Worm (Caenorhabditis elegans): ENCODE data around the gene T10G3.1.

ce11 chrV:13511618-13512017 lies 38.1 kb upstream of the T10G3.1 start, which contains the start of gene avr-15:
- no peak for TF ChIP-seq egl-27 (tag; optimal IDR thresholded peaks at IDR 0.05)
- TF ChIP-seq elt-3 (tag; optimal IDR thresholded peaks at IDR 0.05), result no peak
- TF ChIP-seq unc-62 (GFP tag; optimal IDR thresholded peaks at IDR 0.05), result no peak
- no peak for TF ChIP-seq pqm-1 (tag; optimal IDR thresholded peaks at IDR 0.05)
- TF ChIP-seq lsy-12 (tag; optimal IDR thresholded peaks at IDR 0.05), result no peak
- no peak for TF ChIP-seq egl-5 (tag; optimal IDR thresholded peaks at IDR 0.05)
- TF ChIP-seq nhr-25 (tag; optimal IDR thresholded peaks at IDR 0.05), result no peak
- no peak for TF ChIP-seq sea-2 (GFP tag; optimal IDR thresholded peaks at IDR 0.05)
- TF ChIP-seq pha-4 (tag; optimal IDR thresholded peaks at IDR 0.05), result no peak
- no peak for TF ChIP-seq tbx-2 (tag; optimal IDR thresholded peaks at IDR 0.05)
- TF ChIP-seq fos-1 (tag; optimal IDR thresholded peaks at IDR 0.05), result no peak
- no peak for TF ChIP-seq elt-1 (tag; optimal IDR thresholded peaks at IDR 0.05)
- TF ChIP-seq ama-1 (optimal IDR thresholded peaks at IDR 0.05), result no peak
